Worm (Caenorhabditis elegans): Measurements from ENCODE around the gene rnh-2.

Gene rnh-2

DNA sequence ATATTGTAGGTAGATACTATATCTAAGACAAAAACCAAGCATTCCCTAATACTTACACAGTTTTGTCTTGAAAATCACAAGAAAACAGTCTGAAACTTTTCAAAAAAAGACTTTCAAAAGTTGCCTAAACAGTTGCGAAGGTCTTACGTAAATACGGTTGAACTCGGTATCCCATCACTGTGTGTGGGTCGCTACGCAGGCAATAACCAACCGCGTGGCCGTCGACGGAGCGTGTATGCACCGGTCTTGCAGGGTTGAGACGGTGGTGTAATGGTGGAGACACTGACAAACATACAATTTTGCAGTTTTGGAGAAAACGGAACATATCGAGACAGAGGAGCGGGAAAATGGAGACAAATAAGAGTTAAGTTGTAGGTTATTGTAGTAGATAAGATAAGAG lies 44.3 kb downstream of the rnh-2 start, which contains the start of gene iff-2:
TSS of gene iff-2 (minus strand) at position 141 of the 400 bp plus-strand sequence.
- TF ChIP-seq cey-2 (tag; optimal IDR thresholded peaks at IDR 0.05; ENCODE audit: borderline replicate concordance, insufficient read depth) (peak; percentile 85), ZK337.2 (GFP tag; IDR thresholded peaks at IDR 0.05) (peak; percentile 63; the same call in 1 of the 2 replicates), aly-2 (tag; optimal IDR thresholded peaks at IDR 0.05) (peak; percentile 19), unc-39 (tag; optimal IDR thresholded peaks at IDR 0.05) (no peak), nhr-102 (tag; optimal IDR thresholded peaks at IDR 0.05) (peak; percentile 97), lin-39 (tag; optimal IDR thresholded peaks at IDR 0.05) (no peak), Y5F2A.4 (GFP tag; optimal IDR thresholded peaks at IDR 0.05) (peak; percentile 78), tra-1 (GFP tag; IDR thresholded peaks at IDR 0.05) (peak; percentile 98), spr-3 (GFP tag; optimal IDR thresholded peaks at IDR 0.05) (peak; percentile 93), unc-130 (GFP tag; optimal IDR thresholded peaks at IDR 0.05) (peak; percentile 51), daf-19 (GFP tag; conservative IDR thresholded peaks at IDR 0.05) (peak; percentile 71), madf-9 (GFP tag; conservative IDR thresholded peaks at IDR 0.05) (peak; percentile 95), ceh-20 (GFP tag; IDR thresholded peaks at IDR 0.05) (peak; percentile 98), snpc-1.2 (GFP tag; IDR thresholded peaks at IDR 0.05) (no peak), set-16 (GFP tag; IDR thresholded peaks at IDR 0.05) (peak; percentile 73), F37D6.2 (tag; optimal IDR thresholded peaks at IDR 0.05) (peak; percentile 95), nhr-237 (tag; optimal IDR thresholded peaks at IDR 0.05) (peak; percentile 83), nhr-111 (GFP tag; optimal IDR thresholded peaks at IDR 0.05) (no peak), Y105C5A.15 (GFP tag; IDR thresholded peaks at IDR 0.05) (no peak), ceh-62 (tag; optimal IDR thresholded peaks at IDR 0.05) (no peak), F49E8.2 (tag; optimal IDR thresholded peaks at IDR 0.05; ENCODE audit: borderline replicate concordance) (no peak), dmd-8 (GFP tag; IDR thresholded peaks at IDR 0.05) (no peak; the same call in 1 of the 2 replicates), lin-29 (GFP tag; IDR thresholded peaks at IDR 0.05) (peak; percentile 88), rbr-2 (tag; optimal IDR thresholded peaks at IDR 0.05) (peak; percentile 99), mdl-1 (tag; optimal IDR thresholded peaks at IDR 0.05) (peak; percentile 93 to 99), ztf-11 (tag; optimal IDR thresholded peaks at IDR 0.05) (peak; percentile 2), nhr-48 (tag; optimal IDR thresholded peaks at IDR 0.05) (peak; percentile 95), php-3 (GFP tag; IDR thresholded peaks at IDR 0.05) (peak; percentile 95), ceh-32 (tag; optimal IDR thresholded peaks at IDR 0.05; ENCODE audit: poor library complexity) (peak; percentile 68), ceh-28 (tag; optimal IDR thresholded peaks at IDR 0.05) (peak; percentile 41), ces-1 (GFP tag; optimal IDR thresholded peaks at IDR 0.05) (peak; percentile 77), duxl-1 (tag; optimal IDR thresholded peaks at IDR 0.05; ENCODE audit: poor library complexity) (peak; percentile 97), egl-27 (tag; optimal IDR thresholded peaks at IDR 0.05) (peak; percentile 80), mxl-3 (GFP tag; optimal IDR thresholded peaks at IDR 0.05) (peak; percentile 100), nhr-11 (tag; optimal IDR thresholded peaks at IDR 0.05) (peak; percentile 100), T20F7.1 (GFP tag; optimal IDR thresholded peaks at IDR 0.05) (peak; percentile 97), egl-43 (GFP tag; IDR thresholded peaks at IDR 0.05) (no peak; the same call in 1 of the 2 replicates), gei-8 (GFP tag; optimal IDR thresholded peaks at IDR 0.05) (peak; percentile 58), jun-1 (tag; optimal IDR thresholded peaks at IDR 0.05) (peak; percentile 97), F10B5.3 (tag; optimal IDR thresholded peaks at IDR 0.05) (peak; percentile 75), nhr-77 (tag; optimal IDR thresholded peaks at IDR 0.05) (peak; percentile 99), zfp-2 (tag; optimal IDR thresholded peaks at IDR 0.05) (peak; percentile 100), nhr-42 (GFP tag; IDR thresholded peaks at IDR 0.05) (peak; percentile 98), ZK546.5 (tag; optimal IDR thresholded peaks at IDR 0.05) (peak; percentile 47 to 92), saeg-2 (GFP tag; IDR thresholded peaks at IDR 0.05) (peak; percentile 92), zip-2 (tag; optimal IDR thresholded peaks at IDR 0.05) (peak; percentile 89), snpc-4 (tag; optimal IDR thresholded peaks at IDR 0.05) (peak; percentile 70), dmd-9 (GFP tag; IDR thresholded peaks at IDR 0.05) (peak; percentile 95), pqm-1 (tag; optimal IDR thresholded peaks at IDR 0.05) (peak; percentile 92), mxl-2 (GFP tag; conservative IDR thresholded peaks at IDR 0.05) (peak; percentile 92), tag-97 (GFP tag; IDR thresholded peaks at IDR 0.05) (0 out of 2 replicates have a peak, but pooled peaks have one; percentile 78)
